Worm (Caenorhabditis elegans): ENCODE results near the gene F07C4.11.

Gene F07C4.11

DNA sequence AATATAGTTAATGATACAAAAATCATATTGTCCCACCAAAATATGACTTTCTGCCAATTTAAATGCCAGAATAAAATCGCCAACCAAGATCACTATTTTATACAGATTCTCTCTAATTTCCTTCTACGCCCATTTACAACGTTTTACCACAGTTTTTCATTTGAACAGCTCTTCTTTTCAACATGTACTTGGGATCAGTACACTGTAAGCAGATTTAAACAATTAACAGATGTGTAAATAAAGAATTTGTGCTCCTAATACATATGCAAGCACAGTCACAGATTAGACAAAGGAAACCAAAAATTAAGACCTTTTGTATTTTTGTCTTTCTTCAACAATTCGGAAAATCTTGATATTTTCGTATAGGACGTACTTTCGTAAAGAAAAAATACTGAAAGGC lies at the start of gene F07C4.11:
TSS of gene F07C4.11 (minus strand) at position 101 of the 400 bp plus-strand sequence.
- no peak for TF ChIP-seq fkh-8 (tag; optimal IDR thresholded peaks at IDR 0.05)
- no peak for TF ChIP-seq zag-1 (tag; optimal IDR thresholded peaks at IDR 0.05)
- no peak for TF ChIP-seq nhr-71 (tag; optimal IDR thresholded peaks at IDR 0.05)
- no peak for TF ChIP-seq skn-1 (tag; optimal IDR thresholded peaks at IDR 0.05)
- TF ChIP-seq ztf-4 (tag; optimal IDR thresholded peaks at IDR 0.05): no peak
- no peak for TF ChIP-seq nhr-76 (tag; optimal IDR thresholded peaks at IDR 0.05)
- TF ChIP-seq mep-1 (tag; optimal IDR thresholded peaks at IDR 0.05): no peak
- no peak for TF ChIP-seq nhr-84 (tag; optimal IDR thresholded peaks at IDR 0.05)
- TF ChIP-seq ceh-90 (tag; optimal IDR thresholded peaks at IDR 0.05): no peak

ce11 chrV:7690637-7691036 lies 47.3 kb upstream of the F07C4.11 start:
- no peak for TF ChIP-seq nhr-85 (tag)
- TF ChIP-seq blmp-1 (tag; optimal IDR thresholded peaks at IDR 0.05): no peak
- TF ChIP-seq F16B12.6 (tag; optimal IDR thresholded peaks at IDR 0.05): no peak
- TF ChIP-seq ama-1 (optimal IDR thresholded peaks at IDR 0.05): no peak
- TF ChIP-seq nhr-237 (tag; optimal IDR thresholded peaks at IDR 0.05): no peak
- TF ChIP-seq tlp-1 (tag; optimal IDR thresholded peaks at IDR 0.05): no peak
- TF ChIP-seq snpc-4 (tag; optimal IDR thresholded peaks at IDR 0.05): no peak
- TF ChIP-seq snu-23 (GFP tag; optimal IDR thresholded peaks at IDR 0.05): no peak
- no peak for TF ChIP-seq pax-3 (tag; optimal IDR thresholded peaks at IDR 0.05)
- no peak for TF ChIP-seq egl-27 (tag; optimal IDR thresholded peaks at IDR 0.05)

DNA sequence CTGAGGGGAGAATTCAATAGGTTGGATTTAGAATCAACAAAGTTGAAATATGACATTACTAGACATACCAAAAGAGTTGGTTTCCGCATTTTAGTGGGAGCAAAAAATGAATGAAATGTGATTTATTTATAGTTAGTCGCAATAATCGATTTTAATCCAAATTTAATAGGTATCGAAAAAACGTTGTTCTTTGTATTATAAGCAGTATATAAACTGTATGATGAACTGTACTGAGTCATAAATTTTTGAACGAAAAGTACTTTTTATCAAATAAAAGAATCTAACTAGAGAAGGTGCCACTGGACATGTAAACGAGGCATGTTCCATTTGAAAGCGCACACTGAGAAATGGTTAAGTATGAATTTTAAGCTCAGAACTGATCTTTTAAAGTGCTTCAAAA lies 46.6 kb upstream of the F07C4.11 start, which contains the start of gene C12D5.9:
TSS of gene C12D5.9 (minus strand) at position 101 of the 400 bp plus-strand sequence.
- TF ChIP-seq zip-4 (GFP tag; optimal IDR thresholded peaks at IDR 0.05): no peak
- no peak for TF ChIP-seq blmp-1 (tag; optimal IDR thresholded peaks at IDR 0.05)
- TF ChIP-seq aly-2 (tag; optimal IDR thresholded peaks at IDR 0.05): no peak
- TF ChIP-seq nhr-90 (tag; optimal IDR thresholded peaks at IDR 0.05; ENCODE audit: poor library complexity): no peak
- no peak for TF ChIP-seq nhr-85 (tag)
- no peak for TF ChIP-seq vab-15 (tag; optimal IDR thresholded peaks at IDR 0.05)
- TF ChIP-seq lin-35 (GFP tag; optimal IDR thresholded peaks at IDR 0.05): no peak
- TF ChIP-seq dpl-1 (GFP tag; optimal IDR thresholded peaks at IDR 0.05): no peak
- no peak for TF ChIP-seq nhr-20 (tag; optimal IDR thresholded peaks at IDR 0.05)
- TF ChIP-seq snu-23 (GFP tag; optimal IDR thresholded peaks at IDR 0.05): no peak
- no peak for TF ChIP-seq nhr-77 (tag; optimal IDR thresholded peaks at IDR 0.05)
- no peak for TF ChIP-seq efl-3 (GFP tag; optimal IDR thresholded peaks at IDR 0.05)
- TF ChIP-seq nhr-76 (tag; optimal IDR thresholded peaks at IDR 0.05): no peak
- TF ChIP-seq alr-1 (tag; optimal IDR thresholded peaks at IDR 0.05; ENCODE audit: borderline replicate concordance): no peak
- no peak for TF ChIP-seq elt-3 (tag; optimal IDR thresholded peaks at IDR 0.05)
- no peak for TF ChIP-seq ama-1 (optimal IDR thresholded peaks at IDR 0.05)
- no peak for TF ChIP-seq fos-1 (tag; optimal IDR thresholded peaks at IDR 0.05)
- TF ChIP-seq lir-3 (tag; optimal IDR thresholded peaks at IDR 0.05; ENCODE audit: poor library complexity): no peak

DNA sequence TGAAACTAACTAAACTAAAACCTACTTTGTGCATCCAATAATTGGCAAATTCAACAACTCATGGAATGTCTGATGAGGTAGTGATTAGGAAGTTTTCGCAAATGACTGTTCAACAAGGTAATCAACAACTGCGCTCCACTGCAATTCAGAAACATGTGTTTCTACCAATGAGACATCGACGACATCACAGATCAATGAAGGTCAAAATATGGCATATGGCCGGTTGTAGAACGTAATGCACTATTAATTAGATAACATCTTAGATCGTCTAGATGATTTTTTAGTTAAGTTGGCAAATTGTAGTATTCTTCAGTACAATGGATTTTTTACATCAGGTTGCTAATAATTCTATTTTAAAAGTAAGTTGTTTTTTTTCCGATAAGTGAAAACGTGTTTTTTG lies 42.9 kb upstream of the F07C4.11 start, which contains the start of the genes nhr-94 and nhr-152:
TSS of gene nhr-94 (minus strand) at position 147 of the 400 bp plus-strand sequence.
TSS of gene nhr-152 (plus strand) at position 162 of the 400 bp plus-strand sequence.
- no peak for TF ChIP-seq nhr-84 (tag; optimal IDR thresholded peaks at IDR 0.05)
- no peak for TF ChIP-seq C34B4.2 (tag; optimal IDR thresholded peaks at IDR 0.05)
- TF ChIP-seq rnt-1 (tag; optimal IDR thresholded peaks at IDR 0.05): no peak
- TF ChIP-seq lin-39 (tag; optimal IDR thresholded peaks at IDR 0.05): no peak
- TF ChIP-seq dsc-1 (tag; optimal IDR thresholded peaks at IDR 0.05): no peak
- TF ChIP-seq efl-1 (optimal IDR thresholded peaks at IDR 0.05): no peak
- peak in 1 of 2 experiments; percentile 60 for TF ChIP-seq efl-1 (GFP tag; optimal IDR thresholded peaks at IDR 0.05 in 1 of 2)
- no peak for TF ChIP-seq pax-3 (tag; optimal IDR thresholded peaks at IDR 0.05)
- TF ChIP-seq ama-1 (optimal IDR thresholded peaks at IDR 0.05): no peak
- TF ChIP-seq efl-3 (GFP tag; optimal IDR thresholded peaks at IDR 0.05): no peak
- TF ChIP-seq F16B12.6 (tag; optimal IDR thresholded peaks at IDR 0.05): no peak
- TF ChIP-seq lsy-2 (tag; optimal IDR thresholded peaks at IDR 0.05): peak in 1 of 2 experiments; percentile 35
- TF ChIP-seq nhr-85 (tag): peak; percentile 96
- TF ChIP-seq sptf-1 (tag; optimal IDR thresholded peaks at IDR 0.05): no peak
- no peak for TF ChIP-seq pqm-1 (tag; optimal IDR thresholded peaks at IDR 0.05)
- TF ChIP-seq hlh-17 (GFP tag; optimal IDR thresholded peaks at IDR 0.05; ENCODE audit: borderline replicate concordance): no peak
- no peak for TF ChIP-seq nhr-11 (tag; optimal IDR thresholded peaks at IDR 0.05)
- no peak for TF ChIP-seq nhr-12 (tag; optimal IDR thresholded peaks at IDR 0.05)
- TF ChIP-seq ztf-4 (tag; optimal IDR thresholded peaks at IDR 0.05): no peak
- no peak for TF ChIP-seq sox-4 (tag; optimal IDR thresholded peaks at IDR 0.05)
- no peak for TF ChIP-seq ceh-90 (tag; optimal IDR thresholded peaks at IDR 0.05)
- peak in 1 of 2 experiments; percentile 60 for TF ChIP-seq lin-35 (GFP tag; optimal IDR thresholded peaks at IDR 0.05)
- TF ChIP-seq mab-9 (GFP tag; IDR thresholded peaks at IDR 0.05): no peak
- TF ChIP-seq nhr-77 (tag; optimal IDR thresholded peaks at IDR 0.05): no peak
- TF ChIP-seq unc-98 (GFP tag; IDR thresholded peaks at IDR 0.05): no peak
- TF ChIP-seq fkh-4 (tag; optimal IDR thresholded peaks at IDR 0.05; ENCODE audit: borderline replicate concordance): no peak
- TF ChIP-seq lir-3 (tag; optimal IDR thresholded peaks at IDR 0.05; ENCODE audit: poor library complexity): no peak
- no peak for TF ChIP-seq fkh-8 (tag; optimal IDR thresholded peaks at IDR 0.05)

Measured in whole organism, L1 larva.